Worm (Caenorhabditis elegans) whole organism, L2 larva: ENCODE measurements around the gene B0244.4.

ENCODE experiments used
- C34F6.9 ChIP-seq: fragments of 150-350 bp; optimal IDR thresholded peaks from 2 replicates; lab custom pipeline; 2014; ENCODE audit warnings: missing biosample characterization, missing genetic modification characterization
- ZK546.5 ChIP-seq: sonication (generic microtip); optimal IDR thresholded peaks from 2 replicates; lab custom pipeline; 2017; ENCODE audit warnings: missing biosample characterization, missing genetic modification characterization
- alr-1 ChIP-seq: fragments of 150-350 bp; optimal IDR thresholded peaks from 2 replicates; lab custom pipeline; 2014; ENCODE audit warnings: missing biosample characterization, missing genetic modification characterization
- aly-2 ChIP-seq: fragments of 150-350 bp; optimal IDR thresholded peaks from 2 replicates; lab custom pipeline; 2014; ENCODE audit warnings: missing biosample characterization, missing genetic modification characterization
- ama-1 ChIP-seq: fragments of 150-350 bp; optimal IDR thresholded peaks from 2 replicates; lab custom pipeline; 2018; ENCODE audit warnings: inconsistent platforms
- blmp-1 ChIP-seq: sonication (generic microtip); optimal IDR thresholded peaks from 2 replicates; lab custom pipeline; 2017; ENCODE audit warnings: missing genetic modification characterization, mild to moderate bottlenecking, missing compliant biosample characterization, antibody characterized with exemption, moderate library complexity; ENCODE audit not compliant: insufficient read depth
- crh-2 ChIP-seq: sonication (generic microtip); optimal IDR thresholded peaks from 2 replicates; lab custom pipeline; 2017; ENCODE audit warnings: missing biosample characterization, missing genetic modification characterization
- dmd-4 ChIP-seq: sonication (generic microtip); optimal IDR thresholded peaks from 2 replicates; lab custom pipeline; 2017; ENCODE audit warnings: missing biosample characterization, missing genetic modification characterization
- elt-1 ChIP-seq: fragments of 150-350 bp; optimal IDR thresholded peaks from 2 replicates; lab custom pipeline; 2014; ENCODE audit warnings: missing biosample characterization, missing genetic modification characterization
- elt-3 ChIP-seq: sonication (generic microtip); optimal IDR thresholded peaks from 2 replicates; lab custom pipeline; 2017; ENCODE audit warnings: missing biosample characterization, missing genetic modification characterization
- fos-1 ChIP-seq: fragments of 150-350 bp; optimal IDR thresholded peaks from 2 replicates; lab custom pipeline; 2014; ENCODE audit warnings: missing biosample characterization, missing genetic modification characterization
- gmeb-1 ChIP-seq: fragments of 150-350 bp; optimal IDR thresholded peaks from 2 replicates; lab custom pipeline; 2014; ENCODE audit warnings: missing biosample characterization, missing genetic modification characterization
- lin-11 ChIP-seq: fragments of 150-350 bp; sonication (generic microtip); optimal IDR thresholded peaks from 2 replicates; lab custom pipeline; 2014; ENCODE audit warnings: missing biosample characterization, missing genetic modification characterization, inconsistent platforms, mixed read lengths
- lin-13 ChIP-seq: fragments of 150-350 bp; optimal IDR thresholded peaks from 2 replicates; lab custom pipeline; 2014; ENCODE audit warnings: missing biosample characterization, missing genetic modification reagents, missing genetic modification characterization
- lin-39 ChIP-seq: fragments of 150-350 bp; optimal IDR thresholded peaks from 2 replicates; lab custom pipeline; 2014; ENCODE audit warnings: missing biosample characterization, missing genetic modification reagents, missing genetic modification characterization
- lsy-2 ChIP-seq, 2 experiments: fragments of 150-350 bp in 1 of 2; sonication (generic microtip) in 1 of 2; optimal IDR thresholded peaks; 2 replicates each; lab custom pipeline; 2014 to 2017; ENCODE audit warnings: missing biosample characterization in 2 of 2, missing genetic modification characterization in 2 of 2
- mbf-1 ChIP-seq: sonication (generic microtip); optimal IDR thresholded peaks from 2 replicates; lab custom pipeline; 2017; ENCODE audit warnings: missing biosample characterization, missing genetic modification characterization
- nhr-11 ChIP-seq: fragments of 150-350 bp; optimal IDR thresholded peaks from 2 replicates; lab custom pipeline; 2014; ENCODE audit warnings: missing biosample characterization, missing genetic modification characterization
- nhr-129 ChIP-seq: fragments of 150-350 bp; optimal IDR thresholded peaks from 2 replicates; lab custom pipeline; 2014; ENCODE audit warnings: missing biosample characterization, missing genetic modification characterization
- nhr-23 ChIP-seq: fragments of 150-350 bp; optimal IDR thresholded peaks from 2 replicates; lab custom pipeline; 2014; ENCODE audit warnings: missing biosample characterization, missing genetic modification reagents, missing genetic modification characterization
- nhr-237 ChIP-seq: fragments of 150-350 bp; optimal IDR thresholded peaks from 2 replicates; lab custom pipeline; 2014; ENCODE audit warnings: missing biosample characterization, missing genetic modification characterization
- nhr-6 ChIP-seq: fragments of 150-350 bp; optimal IDR thresholded peaks from 2 replicates; lab custom pipeline; 2014; ENCODE audit warnings: missing biosample characterization, missing genetic modification characterization
- peb-1 ChIP-seq: fragments of 150-350 bp; optimal IDR thresholded peaks from 2 replicates; lab custom pipeline; 2014; ENCODE audit warnings: missing biosample characterization, missing genetic modification characterization
- skn-1 ChIP-seq: sonication (generic microtip); optimal IDR thresholded peaks from 2 replicates; lab custom pipeline; 2017; ENCODE audit warnings: missing biosample characterization, missing genetic modification characterization
- sma-3 ChIP-seq: sonication (generic microtip); optimal IDR thresholded peaks from 2 replicates; lab custom pipeline; 2016; ENCODE audit warnings: missing genetic modification reagents, missing genetic modification characterization, missing compliant biosample characterization
- sma-9 ChIP-seq, 2 experiments: fragments of 150-350 bp in 1 of 2; sonication (generic microtip) in 1 of 2; optimal IDR thresholded peaks; 2 replicates each; lab custom pipeline; 2014 to 2016; ENCODE audit warnings: missing genetic modification characterization in 2 of 2, mild to moderate bottlenecking in 1 of 2, missing biosample characterization in 1 of 2, missing compliant biosample characterization in 1 of 2, missing genetic modification reagents in 1 of 2, moderate library complexity in 1 of 2
- snpc-4 ChIP-seq: fragments of 150-350 bp; optimal IDR thresholded peaks from 2 replicates; lab custom pipeline; 2014; ENCODE audit warnings: missing biosample characterization, missing genetic modification characterization
- unc-55 ChIP-seq: fragments of 150-350 bp; sonication (generic microtip); optimal IDR thresholded peaks from 3 replicates; lab custom pipeline; 2014; ENCODE audit warnings: missing biosample characterization, missing genetic modification reagents, missing genetic modification characterization
- unc-62 ChIP-seq: fragments of 150-350 bp; optimal IDR thresholded peaks from 2 replicates; lab custom pipeline; 2014; ENCODE audit warnings: missing biosample characterization, missing genetic modification reagents, missing genetic modification characterization
- zag-1 ChIP-seq: fragments of 150-350 bp; optimal IDR thresholded peaks from 2 replicates; lab custom pipeline; 2014; ENCODE audit warnings: missing biosample characterization, missing genetic modification characterization
- ztf-11 ChIP-seq: sonication (generic microtip); optimal IDR thresholded peaks from 2 replicates; lab custom pipeline; 2017; ENCODE audit warnings: missing biosample characterization, missing genetic modification characterization
- ztf-4 ChIP-seq: fragments of 150-350 bp; optimal IDR thresholded peaks from 2 replicates; lab custom pipeline; 2014; ENCODE audit warnings: missing biosample characterization, missing genetic modification characterization

B0244.4 gene

ce11 chrIII:5747185-5747584 lies at the start of gene B0244.4:
Gene B0244.4, plus strand, starts transcription at chrIII:5747485.
- no peak for TF ChIP-seq nhr-237 (tag; lab: Kevin White, UChicago)

ce11 chrIII:5697963-5698730 lies 49.1 kb upstream of the B0244.4 start, which contains the start of the genes lgg-3 and rgs-5:
Gene lgg-3, minus strand, starts transcription at chrIII:5698013.
Gene rgs-5, plus strand, starts transcription at chrIII:5698555.
- TF ChIP-seq unc-55 (GFP tag; lab: Kevin White, UChicago) (peak; percentile 61), snpc-4 (tag; lab: Kevin White, UChicago) (peak; percentile 34), nhr-129 (tag; lab: Kevin White, UChicago) (peak; percentile 52), dmd-4 (tag; lab: Kevin White, UChicago) (no peak), ZK546.5 (tag; lab: Kevin White, UChicago) (no peak), lin-13 (GFP tag; lab: Kevin White, UChicago) (peak; percentile 50), aly-2 (tag; lab: Kevin White, UChicago) (no peak), C34F6.9 (tag; lab: Kevin White, UChicago) (peak; percentile 56), crh-2 (tag; lab: Kevin White, UChicago) (peak; percentile 53), lsy-2 (tag; optimal IDR thresholded peaks at IDR 0.05; lab: Kevin White, UChicago) (peak; percentile 1 to 65), fos-1 (tag; lab: Kevin White, UChicago) (peak; percentile 24), nhr-11 (no peak)

DNA sequence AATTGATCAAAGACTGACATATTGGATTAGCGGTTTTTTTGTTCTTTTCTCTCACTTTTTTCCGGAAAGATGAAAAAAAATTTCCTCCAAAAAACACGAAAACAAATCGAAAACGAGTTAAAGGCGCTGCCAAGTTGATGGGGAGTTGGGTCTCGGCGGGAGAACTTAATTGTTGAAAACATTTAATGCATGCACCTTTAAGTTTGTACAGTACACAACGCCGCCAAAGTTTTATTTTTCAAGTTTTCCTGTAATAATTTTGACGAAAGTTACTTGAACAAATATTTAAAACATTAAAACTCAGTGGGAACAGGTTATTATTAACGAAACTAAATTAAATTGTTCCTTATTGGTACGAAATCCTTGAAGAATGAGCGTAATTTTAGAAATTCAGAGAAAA lies 45.8 kb upstream of the B0244.4 start:
- TF ChIP-seq sma-3 (no peak), nhr-6 (no peak), elt-1 (tag; lab: Kevin White, UChicago) (no peak), peb-1 (tag; lab: Kevin White, UChicago) (no peak), gmeb-1 (no peak), sma-9 (GFP tag; optimal IDR thresholded peaks at IDR 0.05; lab: Kevin White, UChicago) (no peak), sma-9 (tag; optimal IDR thresholded peaks at IDR 0.05; lab: Kevin White, UChicago) (no peak), ZK546.5 (tag; lab: Kevin White, UChicago) (no peak), nhr-129 (tag; lab: Kevin White, UChicago) (no peak), lin-11 (tag; lab: Kevin White, UChicago) (no peak), zag-1 (tag; lab: Kevin White, UChicago) (no peak), ztf-11 (tag; lab: Kevin White, UChicago) (no peak), dmd-4 (tag; lab: Kevin White, UChicago) (no peak), nhr-237 (tag; lab: Kevin White, UChicago) (no peak), blmp-1 (tag; lab: Kevin White, UChicago) (no peak), elt-3 (no peak), lin-39 (tag; lab: Kevin White, UChicago) (no peak), skn-1 (tag; lab: Kevin White, UChicago) (no peak)

- TF ChIP-seq ama-1 (lab: Kevin White, UChicago): no peak
- no peak for TF ChIP-seq lin-11 (tag; lab: Kevin White, UChicago)
- TF ChIP-seq mbf-1: no peak
- no peak for TF ChIP-seq fos-1 (tag; lab: Kevin White, UChicago)
- no peak for TF ChIP-seq nhr-23 (tag; lab: Kevin White, UChicago)
- no peak for TF ChIP-seq ZK546.5 (tag; lab: Kevin White, UChicago)
- no peak for TF ChIP-seq lsy-2 (tag; optimal IDR thresholded peaks at IDR 0.05; lab: Kevin White, UChicago)
- no peak for TF ChIP-seq ztf-11 (tag; lab: Kevin White, UChicago)
- no peak for TF ChIP-seq nhr-129 (tag; lab: Kevin White, UChicago)
- no peak for TF ChIP-seq ztf-4 (tag; lab: Kevin White, UChicago)
- no peak for TF ChIP-seq alr-1 (tag; lab: Kevin White, UChicago)
- no peak for TF ChIP-seq unc-62 (GFP tag; lab: Kevin White, UChicago)
- no peak for TF ChIP-seq nhr-6
- no peak for TF ChIP-seq snpc-4 (tag; lab: Kevin White, UChicago)
Observed at ce11 chrIII:5705228-5705888, 41.9 kb upstream of the B0244.4 start, which contains the start of gene swp-1. Gene swp-1, minus strand, starts transcription at chrIII:5705525.
